Worm (Caenorhabditis elegans): ENCODE data around the gene T23B5.4.

Gene T23B5.4

ce11 chrIV:12724641-12725040 lies 49.8 kb downstream of the T23B5.4 start, which contains the start of the genes T23F6.3 and rbd-1 (continued):
- TF ChIP-seq pag-3 (tag; optimal IDR thresholded peaks at IDR 0.05; ENCODE audit: borderline replicate concordance, insufficient read depth) (no peak), ceh-8 (GFP tag; optimal IDR thresholded peaks at IDR 0.05) (peak; percentile 90), dpl-1 (GFP tag; optimal IDR thresholded peaks at IDR 0.05) (peak; percentile 100), lir-3 (tag; optimal IDR thresholded peaks at IDR 0.05; ENCODE audit: poor library complexity) (peak; percentile 88), snu-23 (GFP tag; optimal IDR thresholded peaks at IDR 0.05) (peak; percentile 96), sox-4 (tag; optimal IDR thresholded peaks at IDR 0.05) (peak; percentile 76), ceh-88 (GFP tag; IDR thresholded peaks at IDR 0.05) (peak; percentile 85), nhr-11 (tag; optimal IDR thresholded peaks at IDR 0.05) (peak; percentile 82), nhr-85 (tag) (peak; percentile 96), hlh-4 (tag; optimal IDR thresholded peaks at IDR 0.05) (no peak), efl-3 (GFP tag; optimal IDR thresholded peaks at IDR 0.05) (no peak), unc-98 (GFP tag; IDR thresholded peaks at IDR 0.05) (peak; percentile 43; the same call in 1 of the 2 replicates), lin-35 (GFP tag; optimal IDR thresholded peaks at IDR 0.05) (peak; percentile 99 to 100), lin-14 (GFP tag; optimal IDR thresholded peaks at IDR 0.05) (peak; percentile 86), ceh-63 (GFP tag; optimal IDR thresholded peaks at IDR 0.05) (no peak), ces-1 (GFP tag; optimal IDR thresholded peaks at IDR 0.05) (no peak), tbx-2 (tag; optimal IDR thresholded peaks at IDR 0.05) (peak; percentile 95), egl-13 (tag; optimal IDR thresholded peaks at IDR 0.05) (peak; percentile 84), lin-15B (tag; optimal IDR thresholded peaks at IDR 0.05) (peak; percentile 79), unc-62 (GFP tag; optimal IDR thresholded peaks at IDR 0.05) (no peak), nhr-20 (tag; optimal IDR thresholded peaks at IDR 0.05) (peak; percentile 95), zip-4 (GFP tag; optimal IDR thresholded peaks at IDR 0.05) (peak; percentile 68), elt-3 (tag; optimal IDR thresholded peaks at IDR 0.05) (peak in 3 of 6 experiments; percentile 66 to 86 (median 79)), nhr-84 (tag; optimal IDR thresholded peaks at IDR 0.05) (no peak), dsc-1 (tag; optimal IDR thresholded peaks at IDR 0.05) (peak; percentile 92), aly-2 (tag; optimal IDR thresholded peaks at IDR 0.05) (peak; percentile 90), fkh-10 (GFP tag; optimal IDR thresholded peaks at IDR 0.05) (peak; percentile 52), C04F5.9 (tag; optimal IDR thresholded peaks at IDR 0.05) (peak; percentile 82), fkh-8 (tag; optimal IDR thresholded peaks at IDR 0.05) (peak; percentile 78), rnt-1 (tag; optimal IDR thresholded peaks at IDR 0.05) (peak; percentile 98), fos-1 (tag; optimal IDR thresholded peaks at IDR 0.05) (peak; percentile 83), nhr-28 (tag; optimal IDR thresholded peaks at IDR 0.05) (no peak), ama-1 (optimal IDR thresholded peaks at IDR 0.05) (no peak), nhr-90 (tag; optimal IDR thresholded peaks at IDR 0.05; ENCODE audit: poor library complexity) (peak; percentile 96), nhr-12 (tag; optimal IDR thresholded peaks at IDR 0.05) (no peak), ztf-11 (tag; optimal IDR thresholded peaks at IDR 0.05) (peak in 1 of 2 experiments; percentile 92), sptf-1 (tag; optimal IDR thresholded peaks at IDR 0.05) (no peak), lsy-2 (tag; optimal IDR thresholded peaks at IDR 0.05) (peak; percentile 93 to 94), mep-1 (tag; optimal IDR thresholded peaks at IDR 0.05) (peak; percentile 81), nhr-76 (tag; optimal IDR thresholded peaks at IDR 0.05) (no peak), C34B4.2 (tag; optimal IDR thresholded peaks at IDR 0.05) (no peak), alr-1 (tag; optimal IDR thresholded peaks at IDR 0.05; ENCODE audit: borderline replicate concordance) (no peak)

DNA sequence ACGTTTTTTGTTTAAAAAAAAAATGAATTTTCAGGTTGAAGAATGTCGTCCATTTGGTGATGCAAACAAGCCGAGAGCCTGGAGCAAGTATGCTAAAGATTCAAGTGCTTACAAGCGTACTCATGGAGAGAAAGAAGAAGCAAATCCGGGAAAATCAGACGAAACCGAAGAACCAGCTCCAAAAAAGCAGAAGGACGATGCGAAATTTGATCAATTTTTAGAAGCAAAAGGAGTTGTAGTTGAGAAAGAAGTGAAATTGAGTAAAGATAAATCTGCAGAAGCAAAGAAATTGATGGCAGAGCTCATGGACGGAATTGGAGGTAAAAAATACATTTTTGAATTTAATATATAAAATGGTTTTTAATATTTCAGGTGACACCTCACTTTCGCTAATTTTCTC lies 50.4 kb downstream of the T23B5.4 start:
- no peak for TF ChIP-seq tlp-1 (tag; optimal IDR thresholded peaks at IDR 0.05)
- TF ChIP-seq efl-1 (optimal IDR thresholded peaks at IDR 0.05): no peak
- peak in 1 of 2 experiments; percentile 92 for TF ChIP-seq efl-1 (GFP tag; optimal IDR thresholded peaks at IDR 0.05 in 1 of 2)

All from whole organism, L1 larva.